Fruit fly (Drosophila melanogaster) whole organism, embryonic: ENCODE measurements around the gene odd.

Source experiments
- Bdp1 ChIP-seq: fragments of 200-800 bp; sonication (Bioruptor generic); optimal IDR thresholded peaks from 3 replicates; lab custom pipeline; 2016; ENCODE audit warnings: missing biosample characterization, missing genetic modification characterization
- CG10543 ChIP-seq: fragments of 200-800 bp; sonication (Bioruptor generic); optimal IDR thresholded peaks from 3 replicates; lab custom pipeline; 2017; ENCODE audit warnings: missing biosample characterization, mild to moderate bottlenecking, missing genetic modification characterization, moderate library complexity
- CG10959 ChIP-seq: fragments of 200-800 bp; sonication (Bioruptor generic); IDR thresholded peaks from 2 replicates; pipeline ENCODE4 v1.3.6; 2022; ENCODE audit warnings: missing biosample characterization, missing genetic modification characterization
- CG10979 ChIP-seq: fragments of 200-800 bp; sonication (Bioruptor generic); optimal IDR thresholded peaks from 2 replicates; lab custom pipeline; 2018; ENCODE audit warnings: missing biosample characterization, mild to moderate bottlenecking, missing genetic modification characterization, moderate library complexity
- CG11247 ChIP-seq: fragments of 200-800 bp; sonication (Bioruptor generic); IDR thresholded peaks from 2 replicates; pipeline ENCODE4 v1.3.6; 2022; ENCODE audit warnings: missing biosample characterization, missing genetic modification characterization
- CG11456 ChIP-seq: fragments of 200-800 bp; sonication (Bioruptor generic); IDR thresholded peaks from 3 replicates; pipeline ENCODE4 v1.3.6; 2022; ENCODE audit warnings: missing biosample characterization, missing genetic modification characterization
- CG11696 ChIP-seq: fragments of 200-800 bp; sonication (Bioruptor generic); IDR thresholded peaks from 2 replicates; pipeline ENCODE4 v1.3.6; 2022; ENCODE audit warnings: missing biosample characterization, missing genetic modification characterization
- CG12155 ChIP-seq: fragments of 200-800 bp; sonication (Bioruptor generic); optimal IDR thresholded peaks from 3 replicates; lab custom pipeline; 2016; ENCODE audit warnings: missing biosample characterization, missing genetic modification characterization
- CG12299 ChIP-seq: fragments of 200-800 bp; sonication (Bioruptor generic); optimal IDR thresholded peaks from 2 replicates; lab custom pipeline; 2018; ENCODE audit warnings: missing biosample characterization, mild to moderate bottlenecking, missing genetic modification characterization
- CG12744 ChIP-seq: fragments of 200-800 bp; sonication (Bioruptor generic); optimal IDR thresholded peaks from 2 replicates; lab custom pipeline; 2016; ENCODE audit warnings: missing biosample characterization, missing genetic modification characterization
- CG14014 ChIP-seq: fragments of 200-800 bp; sonication (Bioruptor generic); IDR thresholded peaks from 2 replicates; pipeline ENCODE4 v1.3.6; 2022; ENCODE audit warnings: missing biosample characterization, missing genetic modification characterization
- CG15514 ChIP-seq: fragments of 200-800 bp; sonication (Bioruptor generic); optimal IDR thresholded peaks from 3 replicates; lab custom pipeline; 2017; ENCODE audit warnings: missing biosample characterization, missing genetic modification characterization, mild to moderate bottlenecking, moderate library complexity, missing genetic modification reagents
- CG15601 ChIP-seq: fragments of 200-800 bp; sonication (Bioruptor generic); optimal IDR thresholded peaks from 3 replicates; lab custom pipeline; 2019; ENCODE audit warnings: missing biosample characterization, mild to moderate bottlenecking, missing genetic modification characterization, moderate library complexity
- CG1602 ChIP-seq: fragments of 200-800 bp; sonication (Bioruptor generic); optimal IDR thresholded peaks from 3 replicates; lab custom pipeline; 2016; ENCODE audit warnings: missing biosample characterization, missing genetic modification characterization
- CG1792 ChIP-seq: fragments of 200-800 bp; sonication (Bioruptor generic); optimal IDR thresholded peaks from 2 replicates; lab custom pipeline; 2016; ENCODE audit warnings: missing biosample characterization, missing genetic modification characterization
- CG2712 ChIP-seq: fragments of 200-800 bp; optimal IDR thresholded peaks from 3 replicates; lab custom pipeline; 2019; ENCODE audit warnings: missing biosample characterization, mild to moderate bottlenecking, missing genetic modification characterization, moderate library complexity
- CG30020 ChIP-seq: fragments of 200-800 bp; optimal IDR thresholded peaks from 2 replicates; lab custom pipeline; 2019; ENCODE audit warnings: missing biosample characterization, mild to moderate bottlenecking, missing genetic modification characterization, moderate library complexity
- CG31388 ChIP-seq: fragments of 200-800 bp; sonication (Bioruptor generic); optimal IDR thresholded peaks from 2 replicates; lab custom pipeline; 2016; ENCODE audit warnings: missing biosample characterization, missing genetic modification characterization
- CG3407 ChIP-seq: fragments of 200-800 bp; sonication (Bioruptor generic); optimal IDR thresholded peaks from 2 replicates; lab custom pipeline; 2018; ENCODE audit warnings: missing biosample characterization, mild to moderate bottlenecking, missing genetic modification characterization
- CG34376 ChIP-seq: fragments of 200-800 bp; sonication (Bioruptor generic); optimal IDR thresholded peaks from 2 replicates; lab custom pipeline; 2018; ENCODE audit warnings: missing biosample characterization, mild to moderate bottlenecking, missing genetic modification characterization
- CG4404 ChIP-seq: fragments of 200-800 bp; sonication (Bioruptor generic); IDR thresholded peaks from 2 replicates; pipeline ENCODE4 v1.3.6; 2022; ENCODE audit warnings: missing biosample characterization, missing genetic modification characterization
- CG5953 ChIP-seq: fragments of 200-800 bp; sonication (Bioruptor generic); IDR thresholded peaks from 2 replicates; pipeline ENCODE4 v1.3.6; 2022; ENCODE audit warnings: missing biosample characterization, missing genetic modification characterization
- CG6683 ChIP-seq: fragments of 200-800 bp; sonication (Bioruptor generic); optimal IDR thresholded peaks from 2 replicates; lab custom pipeline; 2017; ENCODE audit warnings: missing biosample characterization, mild to moderate bottlenecking, missing genetic modification characterization, missing genetic modification reagents
- CG7839 ChIP-seq: fragments of 200-800 bp; sonication (Bioruptor generic); optimal IDR thresholded peaks from 3 replicates; lab custom pipeline; 2018; ENCODE audit warnings: missing biosample characterization, mild to moderate bottlenecking, missing genetic modification characterization, moderate library complexity
- CG9876 ChIP-seq: fragments of 200-800 bp; sonication (Bioruptor generic); optimal IDR thresholded peaks from 2 replicates; lab custom pipeline; 2016; ENCODE audit warnings: missing biosample characterization, missing genetic modification characterization
- CkIIα-i1 ChIP-seq: fragments of 200-800 bp; sonication (Bioruptor generic); IDR thresholded peaks from 2 replicates; pipeline ENCODE4 v1.3.6; 2022; ENCODE audit warnings: missing biosample characterization, missing genetic modification characterization
- Drgx ChIP-seq: fragments of 200-800 bp; sonication (Bioruptor generic); IDR thresholded peaks from 2 replicates; pipeline ENCODE4 v1.3.6; 2022; ENCODE audit warnings: missing biosample characterization, missing genetic modification characterization
- E2f1 ChIP-seq: fragments of 200-800 bp; sonication (Bioruptor generic); IDR thresholded peaks from 2 replicates; pipeline ENCODE4 v1.3.6; 2022; ENCODE audit warnings: missing biosample characterization, missing genetic modification characterization
- E2f2 ChIP-seq: fragments of 200-800 bp; sonication (Bioruptor generic); IDR thresholded peaks from 2 replicates; pipeline ENCODE4 v1.3.6; 2022; ENCODE audit warnings: missing biosample characterization, missing genetic modification characterization
- ERR ChIP-seq: fragments of 200-800 bp; sonication (Bioruptor generic); optimal IDR thresholded peaks from 2 replicates; lab custom pipeline; 2016; ENCODE audit warnings: missing biosample characterization, missing genetic modification characterization
- Elba2 ChIP-seq: fragments of 200-800 bp; sonication (Bioruptor generic); optimal IDR thresholded peaks from 3 replicates; lab custom pipeline; 2016; ENCODE audit warnings: missing biosample characterization, missing genetic modification characterization
- HLH54F ChIP-seq: fragments of 200-800 bp; sonication (Bioruptor generic); optimal IDR thresholded peaks from 3 replicates; lab custom pipeline; 2016; ENCODE audit warnings: missing biosample characterization, missing genetic modification characterization
- Hey ChIP-seq: fragments of 200-800 bp; sonication (Bioruptor generic); optimal IDR thresholded peaks from 3 replicates; lab custom pipeline; 2018; ENCODE audit warnings: missing biosample characterization, mild to moderate bottlenecking, missing genetic modification characterization
- Mrtf ChIP-seq: fragments of 200-800 bp; sonication (Bioruptor generic); IDR thresholded peaks from 3 replicates; pipeline ENCODE4 v1.3.6; 2022; ENCODE audit warnings: missing biosample characterization, missing genetic modification characterization
- NK7.1 ChIP-seq: fragments of 200-800 bp; sonication (Bioruptor generic); optimal IDR thresholded peaks from 3 replicates; lab custom pipeline; 2016; ENCODE audit warnings: missing biosample characterization, missing genetic modification characterization
- Neu2 ChIP-seq: fragments of 200-800 bp; sonication (Bioruptor generic); optimal IDR thresholded peaks from 3 replicates; lab custom pipeline; 2016; ENCODE audit warnings: missing biosample characterization, missing genetic modification characterization, borderline replicate concordance
- Spps ChIP-seq: fragments of 200-800 bp; sonication (Bioruptor generic); optimal IDR thresholded peaks from 2 replicates; lab custom pipeline; 2018; ENCODE audit warnings: missing biosample characterization, mild to moderate bottlenecking, missing genetic modification characterization
- ab ChIP-seq: fragments of 200-800 bp; sonication (Bioruptor generic); optimal IDR thresholded peaks from 2 replicates; lab custom pipeline; 2016; ENCODE audit warnings: missing biosample characterization, missing genetic modification characterization
- ase ChIP-seq: fragments of 200-800 bp; sonication (Bioruptor generic); IDR thresholded peaks from 3 replicates; pipeline ENCODE4 v1.3.6; 2022; ENCODE audit warnings: missing biosample characterization, missing genetic modification characterization
- bbx ChIP-seq: fragments of 200-800 bp; sonication (Bioruptor generic); IDR thresholded peaks from 2 replicates; pipeline ENCODE4 v1.3.6; 2022; ENCODE audit warnings: missing biosample characterization, missing genetic modification characterization; ENCODE audit not compliant: partially characterized antibody
- ftz-f1 ChIP-seq: fragments of 200-800 bp; sonication (Bioruptor generic); optimal IDR thresholded peaks from 2 replicates; lab custom pipeline; 2016; ENCODE audit warnings: missing biosample characterization, missing genetic modification characterization
- gro ChIP-seq: fragments of 200-800 bp; sonication (Bioruptor generic); optimal IDR thresholded peaks from 2 replicates; lab custom pipeline; 2016; ENCODE audit warnings: missing biosample characterization, missing genetic modification characterization
- nerfin-1 ChIP-seq: fragments of 200-800 bp; sonication (Bioruptor generic); optimal IDR thresholded peaks from 3 replicates; lab custom pipeline; 2019; ENCODE audit warnings: missing biosample characterization, mild to moderate bottlenecking, missing genetic modification characterization, moderate library complexity
- rib ChIP-seq: fragments of 200-800 bp; sonication (Bioruptor generic); IDR thresholded peaks from 2 replicates; pipeline ENCODE4 v1.3.6; 2022; ENCODE audit warnings: missing biosample characterization, missing genetic modification characterization
- tin ChIP-seq: fragments of 200-800 bp; sonication (Bioruptor generic); optimal IDR thresholded peaks from 3 replicates; lab custom pipeline; 2016; ENCODE audit warnings: missing biosample characterization, missing genetic modification characterization
- tna ChIP-seq: fragments of 200-800 bp; sonication (Bioruptor generic); IDR thresholded peaks from 2 replicates; pipeline ENCODE4 v1.3.6; 2022; ENCODE audit warnings: missing biosample characterization, missing genetic modification characterization; ENCODE audit not compliant: partially characterized antibody
- twi ChIP-seq: fragments of 200-800 bp; optimal IDR thresholded peaks from 2 replicates; lab custom pipeline; 2019; ENCODE audit warnings: missing biosample characterization, mild to moderate bottlenecking, missing genetic modification characterization, moderate library complexity
- vnd ChIP-seq: fragments of 200-800 bp; sonication (Bioruptor generic); IDR thresholded peaks from 3 replicates; pipeline ENCODE4 v1.3.6; 2022; ENCODE audit warnings: missing biosample characterization, missing genetic modification characterization; ENCODE audit not compliant: partially characterized antibody
- wek ChIP-seq: fragments of 200-800 bp; sonication (Bioruptor generic); optimal IDR thresholded peaks from 3 replicates; lab custom pipeline; 2018; ENCODE audit warnings: missing biosample characterization, mild to moderate bottlenecking, missing genetic modification characterization, moderate library complexity

odd gene

dm6 chr2L:3632047-3632880 is 25.7 kb upstream of the odd start (continued):
- TF ChIP-seq CG1792 (GFP tag; lab: Kevin White, UChicago) = peak; percentile 90
- peak; percentile 99 for TF ChIP-seq E2f1 (GFP tag; lab: Robert Waterston, UW)
- peak; percentile 96 for TF ChIP-seq CG14014 (GFP tag; lab: Robert Waterston, UW)
- peak; percentile 74; the same call in 1 of the 2 replicates for TF ChIP-seq CkIIα-i1
- TF ChIP-seq CG3407 (GFP tag; lab: Kevin White, UChicago) = peak; percentile 88
- peak; percentile 95 for TF ChIP-seq gro (GFP tag; lab: Kevin White, UChicago)
- TF ChIP-seq wek (GFP tag; lab: Kevin White, UChicago) = peak; percentile 77
- TF ChIP-seq Hey (tag; lab: Kevin White, UChicago) = peak; percentile 65
- TF ChIP-seq bbx (GFP tag; lab: Robert Waterston, UW) = peak; percentile 43
- peak; percentile 93 for TF ChIP-seq CG15514 (GFP tag; lab: Kevin White, UChicago)
- TF ChIP-seq CG10543 (GFP tag; lab: Kevin White, UChicago) = peak; percentile 93
- TF ChIP-seq rib (GFP tag; lab: Robert Waterston, UW) = peak; percentile 94
- peak; percentile 89 for TF ChIP-seq CG11247 (GFP tag; lab: Robert Waterston, UW)
- TF ChIP-seq NK7.1 = peak; percentile 87
- peak; percentile 91 for TF ChIP-seq CG11696
- TF ChIP-seq Bdp1 = peak; percentile 80
- peak; percentile 85 for TF ChIP-seq Neu2 (GFP tag; lab: Kevin White, UChicago)
- peak; percentile 97 for TF ChIP-seq CG34376
- TF ChIP-seq CG12744 = peak; percentile 92
- peak; percentile 96 for TF ChIP-seq ase (GFP tag; lab: Robert Waterston, UW)
- peak; percentile 87 for TF ChIP-seq CG12155 (GFP tag; lab: Kevin White, UChicago)
- peak; percentile 100 for TF ChIP-seq CG2712 (tag; lab: Kevin White, UChicago)
- peak; percentile 74 for TF ChIP-seq twi
- TF ChIP-seq tin = peak; percentile 92
- peak; percentile 82 for TF ChIP-seq CG12299 (tag; lab: Kevin White, UChicago)
- TF ChIP-seq tna (GFP tag; lab: Robert Waterston, UW) = peak; percentile 38; the same call in 1 of the 2 replicates
- TF ChIP-seq E2f2 (GFP tag; lab: Robert Waterston, UW) = peak; percentile 81
- peak; percentile 93 for TF ChIP-seq CG11456 (GFP tag; lab: Robert Waterston, UW)
- TF ChIP-seq Elba2 (GFP tag; lab: Kevin White, UChicago) = peak; percentile 72
- peak; percentile 99 for TF ChIP-seq CG4404 (GFP tag; lab: Robert Waterston, UW)
- TF ChIP-seq CG1602 (GFP tag; lab: Kevin White, UChicago) = peak; percentile 92
- peak; percentile 97 for TF ChIP-seq CG6683 (GFP tag; lab: Kevin White, UChicago)
- peak; percentile 99 for TF ChIP-seq Drgx
- peak; percentile 78 for TF ChIP-seq ftz-f1 (GFP tag; lab: Kevin White, UChicago)
- peak; percentile 92 for TF ChIP-seq HLH54F
- TF ChIP-seq CG10979 (tag; lab: Kevin White, UChicago) = peak; percentile 99
- TF ChIP-seq CG10959 = peak; percentile 94
- TF ChIP-seq Spps = peak; percentile 98
- peak; percentile 98 for TF ChIP-seq CG7839 (tag; lab: Kevin White, UChicago)
- TF ChIP-seq CG15601 (tag; lab: Kevin White, UChicago) = peak; percentile 89
- TF ChIP-seq CG9876 (GFP tag; lab: Kevin White, UChicago) = peak; percentile 82
- TF ChIP-seq vnd (GFP tag; lab: Robert Waterston, UW) = peak; percentile 20; the same call in 1 of the 3 replicates
- TF ChIP-seq CG30020 = peak; percentile 72
- TF ChIP-seq CG5953 (GFP tag; lab: Robert Waterston, UW) = peak; percentile 97
- peak; percentile 86 for TF ChIP-seq ERR (GFP tag; lab: Kevin White, UChicago)
- peak; percentile 98 for TF ChIP-seq nerfin-1 (tag; lab: Kevin White, UChicago)
- TF ChIP-seq Mrtf (GFP tag; lab: Robert Waterston, UW) = peak; percentile 94
- TF ChIP-seq CG31388 (GFP tag; lab: Kevin White, UChicago) = peak; percentile 75
- peak; percentile 93 for TF ChIP-seq ab (GFP tag; lab: Kevin White, UChicago)
